Worm (Caenorhabditis elegans) whole organism, young adult: ENCODE data around the gene tost-1.

ENCODE experiments used
- C06A6.2 ChIP-seq: fragments of 200-800 bp; sonication (Bioruptor generic); conservative IDR thresholded peaks from 2 replicates; pipeline ENCODE4 v1.3.6; 2022; ENCODE audit warnings: missing genetic modification characterization, missing compliant biosample characterization
- K11D2.4 ChIP-seq: fragments of 200-800 bp; sonication (Bioruptor generic); IDR thresholded peaks from 2 replicates; pipeline ENCODE4 v1.3.6; 2022; ENCODE audit warnings: missing genetic modification reagents, missing genetic modification characterization, missing compliant biosample characterization
- Y53F4B.3 ChIP-seq: fragments of 200-800 bp; sonication (Bioruptor generic); IDR thresholded peaks from 2 replicates; pipeline ENCODE4 v1.3.6; 2022; ENCODE audit warnings: missing genetic modification reagents, missing genetic modification characterization, missing compliant biosample characterization
- ama-1 ChIP-seq, 3 experiments: fragments of 150-350 bp in 1 of 3; sonication (generic microtip) in 2 of 3; optimal IDR thresholded peaks; 2 replicates each; lab custom pipeline; 2014 to 2018; ENCODE audit warnings: missing biosample characterization in 2 of 3, missing genetic modification characterization in 2 of 3, missing genetic modification reagents in 2 of 3
- aptf-2 ChIP-seq: fragments of 200-800 bp; sonication (Bioruptor generic); conservative IDR thresholded peaks from 2 replicates; pipeline ENCODE4 v1.3.6; 2022; ENCODE audit warnings: missing genetic modification reagents, missing genetic modification characterization, missing compliant biosample characterization
- egrh-3 ChIP-seq: fragments of 200-800 bp; sonication (Bioruptor generic); IDR thresholded peaks from 2 replicates; pipeline ENCODE4 v1.3.6; 2022; ENCODE audit warnings: missing genetic modification reagents, missing genetic modification characterization, missing compliant biosample characterization
- hmg-20 ChIP-seq: fragments of 200-800 bp; sonication (Bioruptor generic); IDR thresholded peaks from 2 replicates; pipeline ENCODE4 v1.3.6; 2022; ENCODE audit warnings: missing genetic modification reagents, missing genetic modification characterization, missing compliant biosample characterization
- let-526 ChIP-seq: fragments of 200-800 bp; sonication (Bioruptor generic); IDR thresholded peaks from 2 replicates; pipeline ENCODE4 v1.3.6; 2022; ENCODE audit warnings: missing genetic modification reagents, missing genetic modification characterization, missing compliant biosample characterization
- nhr-90 ChIP-seq: sonication (generic microtip); optimal IDR thresholded peaks from 2 replicates; lab custom pipeline; 2016; ENCODE audit warnings: missing genotype, mild to moderate bottlenecking, missing genetic modification characterization, missing compliant biosample characterization
- pha-4 ChIP-seq: fragments of 150-350 bp; sonication (generic microtip); optimal IDR thresholded peaks from 2 replicates; lab custom pipeline; 2014; ENCODE audit warnings: missing biosample characterization, missing genetic modification reagents, missing genetic modification characterization
- rpc-1 ChIP-seq, 2 experiments: fragments of 150-350 bp in 1 of 2; sonication (generic microtip) in 1 of 2; optimal IDR thresholded peaks; 2 replicates each; lab custom pipeline; 2014 to 2018; ENCODE audit warnings: missing biosample characterization in 1 of 2, missing genetic modification characterization in 1 of 2, missing genetic modification reagents in 1 of 2, missing genotype in 1 of 2
- snpc-4 ChIP-seq, 5 experiments: fragments of 150-350 bp in 1 of 5; sonication (generic microtip) in 4 of 5; optimal IDR thresholded peaks; 2 replicates each; lab custom pipeline; 2014 to 2018; ENCODE audit warnings: missing genetic modification characterization in 5 of 5, missing biosample characterization in 3 of 5, antibody characterized with exemption in 2 of 5, mild to moderate bottlenecking in 2 of 5, missing compliant biosample characterization in 2 of 5, missing genotype in 2 of 5, moderate library complexity in 2 of 5, missing genetic modification reagents in 1 of 5
- unc-62 ChIP-seq: fragments of 150-350 bp; optimal IDR thresholded peaks from 2 replicates; lab custom pipeline; 2014; ENCODE audit warnings: missing biosample characterization, missing genetic modification reagents, missing genetic modification characterization

ce11 chrIII:4917077-4917476, 39.0 kb upstream of the tost-1 start, which contains the start of gene rars-1:
- no peak for TF ChIP-seq egrh-3
- no peak for TF ChIP-seq Y53F4B.3
- TF ChIP-seq aptf-2 (GFP tag; lab: Robert Waterston, UW): no peak
- TF ChIP-seq let-526 (GFP tag; lab: Robert Waterston, UW): no peak
- TF ChIP-seq rpc-1 (optimal IDR thresholded peaks at IDR 0.05; lab: Kevin White, UChicago): no peak
- no peak for TF ChIP-seq rpc-1 (tag; optimal IDR thresholded peaks at IDR 0.05; lab: Kevin White, UChicago)
- no peak for TF ChIP-seq C06A6.2
- no peak for TF ChIP-seq nhr-90 (tag; lab: Kevin White, UChicago)
- no peak for TF ChIP-seq K11D2.4 (GFP tag; lab: Robert Waterston, UW)
- no peak for TF ChIP-seq ama-1 (optimal IDR thresholded peaks at IDR 0.05; lab: Kevin White, UChicago)
- TF ChIP-seq ama-1 (GFP tag; optimal IDR thresholded peaks at IDR 0.05; lab: Kevin White, UChicago): no peak
- TF ChIP-seq hmg-20 (GFP tag; lab: Robert Waterston, UW): no peak
- TF ChIP-seq unc-62 (GFP tag; lab: Kevin White, UChicago): no peak
- TF ChIP-seq snpc-4 (GFP tag; optimal IDR thresholded peaks at IDR 0.05; lab: Kevin White, UChicago): no peak
- no peak for TF ChIP-seq snpc-4 (tag; optimal IDR thresholded peaks at IDR 0.05; lab: Kevin White, UChicago)
- no peak for TF ChIP-seq pha-4 (tag; lab: Kevin White, UChicago)
